Fruit fly (Drosophila melanogaster) whole organism, embryonic: ENCODE data around the gene aph-1.
A peak's percentile ranks its signal among the peaks of the same experiment; 100 is the strongest.

Source experiments
- Atf-2 ChIP-seq: fragments of 200-800 bp; sonication (Bioruptor generic); optimal IDR thresholded peaks from 2 replicates; lab custom pipeline; 2016; ENCODE audit warnings: missing biosample characterization, missing genetic modification characterization
- B-H1 ChIP-seq: fragments of 200-800 bp; sonication (Bioruptor generic); IDR thresholded peaks from 3 replicates; pipeline ENCODE4 v1.3.6; 2022; ENCODE audit warnings: missing biosample characterization, missing genetic modification characterization
- B-H2 ChIP-seq: fragments of 200-800 bp; sonication (Bioruptor generic); optimal IDR thresholded peaks from 2 replicates; lab custom pipeline; 2018; ENCODE audit warnings: missing biosample characterization, mild to moderate bottlenecking, missing genetic modification characterization
- Bdp1 ChIP-seq: fragments of 200-800 bp; sonication (Bioruptor generic); optimal IDR thresholded peaks from 3 replicates; lab custom pipeline; 2016; ENCODE audit warnings: missing biosample characterization, missing genetic modification characterization
- CG10209 ChIP-seq: fragments of 200-800 bp; sonication (Bioruptor generic); optimal IDR thresholded peaks from 3 replicates; lab custom pipeline; 2017; ENCODE audit warnings: missing biosample characterization, mild to moderate bottlenecking, missing genetic modification characterization, missing genetic modification reagents
- CG10654 ChIP-seq: fragments of 200-800 bp; sonication (Bioruptor generic); optimal IDR thresholded peaks from 2 replicates; lab custom pipeline; 2016; ENCODE audit warnings: missing biosample characterization, missing genetic modification characterization
- CG10979 ChIP-seq: fragments of 200-800 bp; sonication (Bioruptor generic); optimal IDR thresholded peaks from 2 replicates; lab custom pipeline; 2018; ENCODE audit warnings: missing biosample characterization, mild to moderate bottlenecking, missing genetic modification characterization, moderate library complexity
- CG11504 ChIP-seq: fragments of 200-800 bp; sonication (Bioruptor generic); optimal IDR thresholded peaks from 3 replicates; lab custom pipeline; 2019; ENCODE audit warnings: missing biosample characterization, mild to moderate bottlenecking, missing genetic modification characterization, moderate library complexity
- CG14050 ChIP-seq: fragments of 200-800 bp; sonication (Bioruptor generic); IDR thresholded peaks from 3 replicates; pipeline ENCODE4 v1.3.6; 2022; ENCODE audit warnings: missing biosample characterization, missing genetic modification characterization
- CG14710 ChIP-seq: fragments of 200-800 bp; sonication (Bioruptor generic); optimal IDR thresholded peaks from 3 replicates; lab custom pipeline; 2019; ENCODE audit warnings: missing biosample characterization, mild to moderate bottlenecking, missing genetic modification characterization, moderate library complexity
- CG15011 ChIP-seq: fragments of 200-800 bp; sonication (Bioruptor generic); optimal IDR thresholded peaks from 3 replicates; lab custom pipeline; 2018; ENCODE audit warnings: missing biosample characterization, mild to moderate bottlenecking, missing genetic modification characterization
- CG1529 ChIP-seq: fragments of 200-800 bp; sonication (Bioruptor generic); optimal IDR thresholded peaks from 3 replicates; lab custom pipeline; 2018; ENCODE audit warnings: missing biosample characterization, missing genetic modification characterization
- CG1792 ChIP-seq: fragments of 200-800 bp; sonication (Bioruptor generic); optimal IDR thresholded peaks from 2 replicates; lab custom pipeline; 2016; ENCODE audit warnings: missing biosample characterization, missing genetic modification characterization
- CG31441 ChIP-seq: fragments of 200-800 bp; sonication (Bioruptor generic); IDR thresholded peaks from 2 replicates; pipeline ENCODE4 v1.3.6; 2022; ENCODE audit warnings: missing biosample characterization, missing genetic modification characterization
- CG3726 ChIP-seq: fragments of 200-800 bp; sonication (Bioruptor generic); IDR thresholded peaks from 3 replicates; pipeline ENCODE4, ENCODE4 v1.3.6; 2022; ENCODE audit warnings: missing biosample characterization, missing genetic modification characterization
- CG3838 ChIP-seq: fragments of 200-800 bp; sonication (Bioruptor generic); optimal IDR thresholded peaks from 3 replicates; lab custom pipeline; 2016; ENCODE audit warnings: missing biosample characterization, missing genetic modification characterization
- CG4328 ChIP-seq: fragments of 200-800 bp; sonication (Bioruptor generic); optimal IDR thresholded peaks from 3 replicates; lab custom pipeline; 2017; ENCODE audit warnings: missing biosample characterization, missing genetic modification reagents, missing genetic modification characterization
- CG4730 ChIP-seq: fragments of 200-800 bp; sonication (Bioruptor generic); IDR thresholded peaks from 2 replicates; pipeline ENCODE4 v1.3.6; 2022; ENCODE audit warnings: missing biosample characterization, missing genetic modification characterization
- CG6175 ChIP-seq: fragments of 200-800 bp; sonication (Bioruptor generic); IDR thresholded peaks from 3 replicates; pipeline ENCODE4 v1.3.6; 2022; ENCODE audit warnings: missing biosample characterization, missing genetic modification characterization
- CG8359 ChIP-seq: fragments of 200-800 bp; sonication (Bioruptor generic); optimal IDR thresholded peaks from 2 replicates; lab custom pipeline; 2017; ENCODE audit warnings: missing biosample characterization, mild to moderate bottlenecking, missing genetic modification characterization, borderline replicate concordance
- CG8944 ChIP-seq: fragments of 200-800 bp; sonication (Bioruptor generic); optimal IDR thresholded peaks from 3 replicates; lab custom pipeline; 2016; ENCODE audit warnings: missing biosample characterization, missing genetic modification characterization
- CG9215 ChIP-seq: fragments of 200-800 bp; sonication (Bioruptor generic); IDR thresholded peaks from 2 replicates; pipeline ENCODE4 v1.3.6; 2022; ENCODE audit warnings: missing biosample characterization, missing genetic modification characterization
- CG9797 ChIP-seq: fragments of 200-800 bp; sonication (Bioruptor generic); optimal IDR thresholded peaks from 3 replicates; lab custom pipeline; 2018; ENCODE audit warnings: missing biosample characterization, mild to moderate bottlenecking, missing genetic modification characterization
- CG9932 ChIP-seq: fragments of 200-800 bp; sonication (Bioruptor generic); IDR thresholded peaks from 2 replicates; pipeline ENCODE4 v1.3.6; 2022; ENCODE audit warnings: missing biosample characterization, missing genetic modification characterization
- D ChIP-seq, 2 experiments: fragments of 200-800 bp in 1 of 2; fragments of >200 bp in 1 of 2; sonication (Bioruptor generic) in 1 of 2; optimal IDR thresholded peaks; 2 replicates in 1 of 2; 3 replicates in 1 of 2; lab custom pipeline; 2017; ENCODE audit warnings: mild to moderate bottlenecking in 1 of 2, missing biosample characterization in 1 of 2, missing genetic modification characterization in 1 of 2, missing genetic modification reagents in 1 of 2
- HLHmδ ChIP-seq: fragments of 200-800 bp; sonication (Bioruptor generic); optimal IDR thresholded peaks from 2 replicates; lab custom pipeline; 2018; ENCODE audit warnings: missing biosample characterization, mild to moderate bottlenecking, missing genetic modification characterization, moderate library complexity
- Lhr ChIP-seq: fragments of 200-800 bp; sonication (Bioruptor generic); optimal IDR thresholded peaks from 3 replicates; lab custom pipeline; 2017; ENCODE audit warnings: mild to moderate bottlenecking, missing biosample characterization, missing genetic modification reagents, missing genetic modification characterization
- Lim3 ChIP-seq: fragments of 200-800 bp; sonication (Bioruptor generic); IDR thresholded peaks from 2 replicates; pipeline ENCODE4 v1.3.6; 2022; ENCODE audit warnings: missing biosample characterization, missing genetic modification characterization
- NFAT ChIP-seq: fragments of 200-800 bp; sonication (Bioruptor generic); IDR thresholded peaks from 2 replicates; pipeline ENCODE4 v1.3.6; 2022; ENCODE audit warnings: missing biosample characterization, missing genetic modification characterization
- Stat92E ChIP-seq, 3 experiments: fragments of >200 bp in 2 of 3; fragments of 200-800 bp in 1 of 3; sonication (Bioruptor generic) in 1 of 3; optimal IDR thresholded peaks; 2 replicates each; lab custom pipeline; 2017 to 2019; ENCODE audit warnings: missing biosample characterization in 3 of 3, missing genetic modification characterization in 3 of 3, mild to moderate bottlenecking in 1 of 3, moderate library complexity in 1 of 3
- YL-1 ChIP-seq: fragments of 200-800 bp; sonication (Bioruptor generic); optimal IDR thresholded peaks from 3 replicates; lab custom pipeline; 2017; ENCODE audit warnings: missing biosample characterization, mild to moderate bottlenecking, missing genetic modification characterization
- aop ChIP-seq: fragments of 200-800 bp; sonication (Bioruptor generic); IDR thresholded peaks from 2 replicates; pipeline ENCODE4 v1.3.6; 2022; ENCODE audit warnings: missing biosample characterization, missing genetic modification characterization
- bigmax ChIP-seq: fragments of 200-800 bp; sonication (Bioruptor generic); optimal IDR thresholded peaks from 2 replicates; lab custom pipeline; 2018; ENCODE audit warnings: missing biosample characterization, mild to moderate bottlenecking, missing genetic modification characterization
- cg ChIP-seq: fragments of 200-800 bp; sonication (Bioruptor generic); optimal IDR thresholded peaks from 3 replicates; lab custom pipeline; 2019; ENCODE audit warnings: missing biosample characterization, mild to moderate bottlenecking, missing genetic modification characterization, moderate library complexity
- dmrt11E ChIP-seq: fragments of 200-800 bp; sonication (Bioruptor generic); optimal IDR thresholded peaks from 3 replicates; lab custom pipeline; 2018; ENCODE audit warnings: missing biosample characterization, mild to moderate bottlenecking, missing genetic modification characterization, moderate library complexity
- ems ChIP-seq: fragments of 200-800 bp; sonication (Bioruptor generic); optimal IDR thresholded peaks from 3 replicates; lab custom pipeline; 2016; ENCODE audit warnings: missing biosample characterization, missing genetic modification characterization
- insv ChIP-seq, 2 experiments: fragments of 200-800 bp; sonication (Bioruptor generic); optimal IDR thresholded peaks; 3 replicates each; lab custom pipeline; 2016 to 2018; ENCODE audit warnings: missing biosample characterization in 2 of 2, missing genetic modification characterization in 2 of 2
- inv ChIP-seq: fragments of 200-800 bp; sonication (Bioruptor generic); IDR thresholded peaks from 2 replicates; pipeline ENCODE4 v1.3.6; 2022; ENCODE audit warnings: missing biosample characterization, missing genetic modification characterization; ENCODE audit not compliant: partially characterized antibody
- kah ChIP-seq: fragments of 200-800 bp; sonication (Bioruptor generic); optimal IDR thresholded peaks from 2 replicates; lab custom pipeline; 2018; ENCODE audit warnings: missing biosample characterization, mild to moderate bottlenecking, missing genetic modification characterization
- sd ChIP-seq: fragments of 200-800 bp; sonication (Bioruptor generic); optimal IDR thresholded peaks from 3 replicates; lab custom pipeline; 2018; ENCODE audit warnings: missing biosample characterization, mild to moderate bottlenecking, missing genetic modification characterization, moderate library complexity
- sim ChIP-seq: fragments of 200-800 bp; sonication (Bioruptor generic); IDR thresholded peaks from 2 replicates; pipeline ENCODE4 v1.3.6; 2022; ENCODE audit warnings: missing biosample characterization, missing genetic modification characterization
- sna ChIP-seq: fragments of 200-800 bp; sonication (Bioruptor generic); IDR thresholded peaks from 2 replicates; pipeline ENCODE4 v1.3.6; 2022; ENCODE audit warnings: missing biosample characterization, missing genetic modification characterization; ENCODE audit not compliant: partially characterized antibody
- so ChIP-seq: fragments of 200-800 bp; sonication (Bioruptor generic); IDR thresholded peaks from 3 replicates; pipeline ENCODE4 v1.3.6; 2022; ENCODE audit warnings: missing biosample characterization, missing genetic modification characterization
- tio ChIP-seq: fragments of 200-800 bp; sonication (Bioruptor generic); optimal IDR thresholded peaks from 2 replicates; lab custom pipeline; 2017; ENCODE audit warnings: missing biosample characterization, missing genetic modification characterization, inconsistent platforms
- twi ChIP-seq: fragments of 200-800 bp; optimal IDR thresholded peaks from 2 replicates; lab custom pipeline; 2019; ENCODE audit warnings: missing biosample characterization, mild to moderate bottlenecking, missing genetic modification characterization, moderate library complexity
- unc-4 ChIP-seq: fragments of 200-800 bp; sonication (Bioruptor generic); IDR thresholded peaks from 2 replicates; pipeline ENCODE4 v1.3.6; 2022; ENCODE audit warnings: missing biosample characterization, missing genetic modification characterization; ENCODE audit not compliant: partially characterized antibody
- z ChIP-seq: fragments of 200-800 bp; sonication (Bioruptor generic); IDR thresholded peaks from 3 replicates; pipeline ENCODE4 v1.3.6; 2022; ENCODE audit warnings: missing biosample characterization, missing genetic modification characterization

Gene aph-1

DNA sequence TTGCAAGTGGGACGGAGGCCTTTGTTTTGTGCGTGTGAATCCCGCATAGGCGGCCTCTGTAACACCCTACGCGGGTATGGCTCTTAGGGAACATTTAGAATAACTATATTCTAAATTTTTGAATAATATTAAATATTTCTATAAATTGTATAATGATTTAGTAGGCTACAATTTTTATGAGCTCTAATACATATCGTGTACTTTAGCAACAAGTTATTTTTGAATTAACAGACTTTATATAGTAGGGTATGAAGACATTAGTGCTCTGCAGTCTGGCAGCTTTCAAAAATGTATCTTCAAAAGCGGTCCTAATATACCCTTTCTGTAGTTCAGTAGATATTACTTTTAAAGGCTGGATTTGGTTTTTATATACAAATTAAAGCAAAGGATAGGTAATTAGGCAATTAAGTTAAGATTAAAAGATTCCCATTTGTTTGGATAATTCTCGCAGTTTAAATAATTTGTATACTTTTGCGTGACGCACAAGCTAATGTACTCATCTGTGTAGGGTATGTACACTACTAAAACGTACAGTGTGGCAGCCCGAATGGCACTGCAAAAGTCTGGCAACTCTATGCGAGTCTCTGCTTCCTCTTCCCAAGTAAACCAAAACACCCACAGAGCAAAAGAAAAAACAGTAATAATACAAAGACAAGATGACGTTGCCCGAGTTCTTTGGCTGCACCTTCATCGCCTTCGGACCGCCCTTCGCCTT lies at the start of gene aph-1, which contains the start of gene Snx21 (continued):
- TF ChIP-seq kah (GFP tag; lab: Kevin White, UChicago), result peak; percentile 84
- TF ChIP-seq dmrt11E, result peak; percentile 92
- TF ChIP-seq CG15011 (GFP tag; lab: Kevin White, UChicago), result peak; percentile 85
- peak; percentile 79 for TF ChIP-seq CG4730 (GFP tag; lab: Robert Waterston, UW)
- TF ChIP-seq CG8944 (GFP tag; lab: Kevin White, UChicago), result peak; percentile 91
- TF ChIP-seq Stat92E (GFP tag; optimal IDR thresholded peaks at IDR 0.05; lab: Kevin White, UChicago), result peak in 1 of 3 experiments; percentile 71
- no peak for TF ChIP-seq cg
- peak; percentile 80 for TF ChIP-seq YL-1 (GFP tag; lab: Kevin White, UChicago)
- TF ChIP-seq HLHmδ (GFP tag; lab: Kevin White, UChicago), result peak; percentile 20
- TF ChIP-seq sd, result peak; percentile 77
- TF ChIP-seq NFAT (GFP tag; lab: Robert Waterston, UW), result peak; percentile 87
- peak; percentile 91 for TF ChIP-seq CG10979
- TF ChIP-seq D (optimal IDR thresholded peaks at IDR 0.05; lab: Kevin White, UChicago), result no peak
- peak; percentile 91 for TF ChIP-seq D (GFP tag; optimal IDR thresholded peaks at IDR 0.05; lab: Kevin White, UChicago)
- TF ChIP-seq CG10654, result peak; percentile 88
- peak; percentile 50 for TF ChIP-seq Lhr
- peak; percentile 59 for TF ChIP-seq CG3838 (GFP tag; lab: Kevin White, UChicago)
- peak; percentile 13 for TF ChIP-seq CG9797 (GFP tag; lab: Kevin White, UChicago)
- peak; percentile 93 for TF ChIP-seq CG4328
- TF ChIP-seq aop (GFP tag; lab: Robert Waterston, UW), result 0 out of 2 replicates have a peak, but pooled peaks have one; percentile 18
- TF ChIP-seq CG9932 (GFP tag; lab: Robert Waterston, UW), result peak; percentile 90
- TF ChIP-seq ems (GFP tag; lab: Kevin White, UChicago), result peak; percentile 85
- peak; percentile 76 for TF ChIP-seq B-H1
- TF ChIP-seq CG11504 (tag; lab: Kevin White, UChicago), result peak; percentile 93
- peak; percentile 76 for TF ChIP-seq CG1792 (GFP tag; lab: Kevin White, UChicago)
- peak; percentile 82 for TF ChIP-seq CG8359 (GFP tag; lab: Kevin White, UChicago)
- TF ChIP-seq tio, result peak; percentile 92
- peak; percentile 85 for TF ChIP-seq Atf-2
- TF ChIP-seq B-H2 (GFP tag; lab: Kevin White, UChicago), result peak; percentile 92
- TF ChIP-seq CG14050 (GFP tag; lab: Robert Waterston, UW), result peak; percentile 77
- TF ChIP-seq CG10209, result peak; percentile 92
- no peak for TF ChIP-seq bigmax
- no peak for TF ChIP-seq sna
- TF ChIP-seq CG1529 (GFP tag; lab: Kevin White, UChicago), result peak; percentile 79
- TF ChIP-seq CG6175 (GFP tag; lab: Robert Waterston, UW), result peak; percentile 60
- peak; percentile 89 for TF ChIP-seq CG9215
- no peak for TF ChIP-seq unc-4
- peak; percentile 86 for TF ChIP-seq twi (tag; lab: Kevin White, UChicago)
- peak; percentile 92 for TF ChIP-seq CG14710 (tag; lab: Kevin White, UChicago)
- peak; percentile 94 for TF ChIP-seq CG31441 (GFP tag; lab: Robert Waterston, UW)
- TF ChIP-seq so (GFP tag; lab: Robert Waterston, UW), result peak; percentile 90
- TF ChIP-seq inv (GFP tag; lab: Robert Waterston, UW), result 0 out of 2 replicates have a peak, but pooled peaks have one; percentile 6
- TF ChIP-seq Lim3, result 0 out of 2 replicates have a peak, but pooled peaks have one; percentile 58
- TF ChIP-seq insv (GFP tag; optimal IDR thresholded peaks at IDR 0.05; lab: Kevin White, UChicago), result peak in 1 of 2 experiments; percentile 68
- peak; percentile 56; the same call in 1 of the 3 replicates for TF ChIP-seq z (GFP tag; lab: Robert Waterston, UW)
- peak; percentile 82; the same call in 2 of the 3 replicates for TF ChIP-seq CG3726 (GFP tag; lab: Robert Waterston, UW)
- peak; percentile 62; the same call in 1 of the 2 replicates for TF ChIP-seq sim (GFP tag; lab: Robert Waterston, UW)
- peak; percentile 66 for TF ChIP-seq Bdp1 (GFP tag; lab: Kevin White, UChicago)
